Worm (Caenorhabditis elegans) whole organism, midembryonic: ENCODE measurements around the gene nhr-156.

ENCODE experiments used
- T22C8.4 ChIP-seq: fragments of 200-800 bp; sonication (Bioruptor generic); IDR thresholded peaks from 2 replicates; pipeline ENCODE4 v1.3.6; 2022; ENCODE audit warnings: missing genetic modification characterization, missing compliant biosample characterization
- cog-1 ChIP-seq: sonication (generic microtip); optimal IDR thresholded peaks from 2 replicates; lab custom pipeline; 2016; ENCODE audit warnings: missing genetic modification characterization, missing compliant biosample characterization
- flt-1 ChIP-seq: fragments of 200-800 bp; sonication (Bioruptor generic); IDR thresholded peaks from 2 replicates; pipeline ENCODE4 v1.3.6; 2022; ENCODE audit warnings: missing genetic modification characterization, missing compliant biosample characterization
- klf-2 ChIP-seq: fragments of 200-800 bp; sonication (Bioruptor generic); conservative IDR thresholded peaks from 2 replicates; pipeline ENCODE4 v1.3.6; 2022; ENCODE audit warnings: missing genetic modification reagents, missing genetic modification characterization, missing compliant biosample characterization
- med-1 ChIP-seq: sonication (generic microtip); optimal IDR thresholded peaks from 2 replicates; lab custom pipeline; 2017; ENCODE audit warnings: missing genetic modification characterization, mild to moderate bottlenecking, missing compliant biosample characterization, antibody characterized with exemption, missing genetic modification reagents; ENCODE audit not compliant: insufficient read depth
- ref-1 ChIP-seq: fragments of 200-800 bp; sonication (Bioruptor generic); conservative IDR thresholded peaks from 2 replicates; pipeline ENCODE4 v1.3.6; 2022; ENCODE audit warnings: missing genetic modification reagents, missing genetic modification characterization, missing compliant biosample characterization
- tab-1 ChIP-seq: fragments of 200-800 bp; sonication (Bioruptor generic); IDR thresholded peaks from 2 replicates; pipeline ENCODE4 v1.3.6; 2022; ENCODE audit warnings: missing genetic modification characterization, missing compliant biosample characterization
- ztf-23 ChIP-seq: fragments of 200-800 bp; sonication (Bioruptor generic); IDR thresholded peaks from 2 replicates; pipeline ENCODE4 v1.3.6; 2022; ENCODE audit warnings: missing genetic modification reagents, missing genetic modification characterization, missing compliant biosample characterization
- ztf-29 ChIP-seq: fragments of 200-800 bp; sonication (Bioruptor generic); IDR thresholded peaks from 2 replicates; pipeline ENCODE4 v1.3.6; 2022; ENCODE audit warnings: missing genetic modification reagents, missing genetic modification characterization, missing compliant biosample characterization

Gene nhr-156

DNA sequence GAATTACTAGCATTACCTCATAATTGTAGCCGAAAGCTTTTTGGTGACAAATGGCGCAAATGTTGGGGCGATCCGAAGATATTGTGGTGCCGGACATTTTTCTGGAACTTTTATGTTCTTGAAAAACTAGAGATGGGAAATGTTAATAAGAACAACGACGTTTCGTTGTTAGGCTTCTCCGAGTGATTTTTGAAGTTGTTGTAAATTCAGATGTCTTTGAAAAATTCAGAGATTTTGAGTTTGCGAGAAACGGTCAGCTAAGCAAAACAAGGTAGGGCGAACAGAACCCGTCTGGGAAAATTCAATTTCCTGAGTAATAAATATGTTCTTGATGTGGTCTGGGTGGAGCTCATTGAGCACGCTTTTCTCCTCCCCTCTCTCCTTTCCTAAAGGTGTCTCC is 19.8 kb upstream of the nhr-156 start, which contains the start of gene nhr-124:
nhr-124 (minus strand) TSS at position 101 of the 400 bp plus-strand sequence.
- no peak for TF ChIP-seq ztf-29 (GFP tag; lab: Robert Waterston, UW)
- no peak for TF ChIP-seq flt-1
- no peak for TF ChIP-seq ztf-23 (GFP tag; lab: Robert Waterston, UW)
- no peak for TF ChIP-seq cog-1 (tag; lab: Kevin White, UChicago)
- no peak for TF ChIP-seq T22C8.4 (GFP tag; lab: Robert Waterston, UW)
- no peak for TF ChIP-seq tab-1
- TF ChIP-seq ref-1 (GFP tag; lab: Robert Waterston, UW), result no peak
- no peak for TF ChIP-seq med-1 (GFP tag; lab: Kevin White, UChicago)
- no peak for TF ChIP-seq klf-2 (GFP tag; lab: Robert Waterston, UW)

DNA sequence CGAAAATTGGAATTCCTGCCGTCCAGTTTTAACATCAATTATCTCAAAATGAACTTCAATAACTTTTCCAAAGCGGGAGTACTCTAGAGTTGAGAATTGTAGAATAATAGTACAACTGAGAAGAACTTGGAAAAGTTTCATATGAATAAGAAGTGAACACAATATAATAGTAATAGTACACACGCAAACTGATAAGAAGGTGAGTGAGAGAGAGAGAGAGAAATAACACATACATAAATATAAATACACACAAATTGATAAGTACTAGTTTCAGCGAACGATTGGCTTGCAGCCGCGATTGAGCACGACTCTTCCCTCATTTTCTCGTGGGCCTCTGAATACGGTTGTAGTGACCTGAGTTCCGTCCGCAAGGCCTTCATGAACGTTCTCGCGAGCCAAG is 16.8 kb upstream of the nhr-156 start, which contains the start of gene C17E7.13:
C17E7.13 (minus strand) TSS at position 176 of the 400 bp plus-strand sequence.
- TF ChIP-seq ztf-23 (GFP tag; lab: Robert Waterston, UW), result no peak
- TF ChIP-seq ztf-29 (GFP tag; lab: Robert Waterston, UW), result no peak
- no peak for TF ChIP-seq cog-1 (tag; lab: Kevin White, UChicago)
- TF ChIP-seq tab-1, result no peak
- no peak for TF ChIP-seq klf-2 (GFP tag; lab: Robert Waterston, UW)
- no peak for TF ChIP-seq flt-1
- TF ChIP-seq ref-1 (GFP tag; lab: Robert Waterston, UW), result no peak
- TF ChIP-seq med-1 (GFP tag; lab: Kevin White, UChicago), result no peak
- TF ChIP-seq T22C8.4 (GFP tag; lab: Robert Waterston, UW), result no peak

DNA sequence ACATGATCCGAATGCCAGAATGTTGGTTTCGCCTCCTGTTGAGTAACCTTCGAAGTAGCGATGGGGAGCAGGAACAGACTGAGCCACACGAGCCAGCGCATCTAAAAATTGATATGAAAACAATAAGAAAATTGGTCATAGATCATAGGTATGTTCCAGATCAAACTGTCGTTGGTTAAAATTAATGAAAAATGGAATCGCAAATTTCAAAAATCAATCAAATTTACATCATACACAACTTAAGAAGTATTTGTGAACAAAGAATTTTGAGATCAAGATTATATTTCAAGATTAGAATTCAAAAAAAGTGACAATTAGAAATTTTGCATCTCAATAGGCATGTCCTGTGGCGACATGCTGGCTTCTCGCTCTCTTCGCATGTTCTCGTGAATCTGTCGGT is 15.1 kb upstream of the nhr-156 start, which contains the start of gene C17E7.9:
C17E7.9 (minus strand) TSS at position 101 of the 400 bp plus-strand sequence.
- TF ChIP-seq ztf-23 (GFP tag; lab: Robert Waterston, UW) (no peak), klf-2 (GFP tag; lab: Robert Waterston, UW) (no peak), flt-1 (no peak), med-1 (GFP tag; lab: Kevin White, UChicago) (no peak), cog-1 (tag; lab: Kevin White, UChicago) (no peak), T22C8.4 (GFP tag; lab: Robert Waterston, UW) (no peak), ztf-29 (GFP tag; lab: Robert Waterston, UW) (no peak)

DNA sequence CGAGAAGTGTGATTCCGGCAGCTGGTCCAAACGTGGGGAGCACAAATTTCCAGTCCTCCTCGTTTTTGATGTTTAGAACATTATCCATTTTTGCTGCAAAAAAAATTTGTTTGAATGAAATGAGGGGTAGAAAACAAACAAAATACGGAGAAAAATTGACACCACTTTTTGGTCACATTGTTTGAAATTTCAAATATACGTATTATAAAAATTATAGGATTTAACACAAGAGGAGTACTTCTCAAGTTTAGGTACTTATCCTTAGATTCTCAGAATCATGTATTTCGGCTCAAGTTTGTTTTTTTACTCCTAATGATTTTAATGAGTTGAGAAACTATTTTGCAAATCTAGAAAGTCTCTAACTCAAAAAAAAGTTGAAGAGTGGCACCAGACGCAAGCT is 14.0 kb upstream of the nhr-156 start, which contains the start of gene C17E7.12:
C17E7.12 (minus strand) TSS at position 101 of the 400 bp plus-strand sequence.
- no peak for TF ChIP-seq ztf-29 (GFP tag; lab: Robert Waterston, UW)
- no peak for TF ChIP-seq klf-2 (GFP tag; lab: Robert Waterston, UW)

DNA sequence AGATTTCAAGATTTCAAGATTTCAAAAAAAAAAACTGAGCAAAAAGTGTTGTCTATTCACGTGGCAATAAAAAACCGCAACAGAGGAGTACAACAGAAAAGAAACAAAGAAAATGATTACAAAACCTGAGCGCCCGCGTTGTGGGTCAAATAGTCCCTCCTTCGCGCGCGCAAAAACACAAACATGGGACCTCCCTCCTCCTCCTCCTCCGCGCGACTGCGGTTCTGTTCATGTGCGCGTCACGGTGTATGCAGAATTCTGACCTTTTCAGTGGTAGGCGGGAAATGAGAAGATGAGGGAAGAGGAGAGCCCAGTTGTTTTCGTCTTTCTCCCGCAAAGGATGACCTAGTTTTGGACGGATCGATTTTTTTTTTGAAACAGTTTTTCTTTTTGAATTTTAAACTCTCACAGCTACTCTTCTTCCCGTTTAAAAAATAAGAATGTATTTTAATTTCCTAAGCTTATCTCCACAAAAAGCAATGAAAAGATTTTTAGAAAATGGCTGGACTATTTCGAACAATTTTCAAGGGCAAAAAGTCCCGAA is 13.5 kb upstream of the nhr-156 start, which contains the start of gene C17E7.4:
C17E7.4 (plus strand) TSS at position 494 of the 544 bp plus-strand sequence.
- TF ChIP-seq flt-1, result no peak
- no peak for TF ChIP-seq ztf-23 (GFP tag; lab: Robert Waterston, UW)
- TF ChIP-seq klf-2 (GFP tag; lab: Robert Waterston, UW), result no peak
- no peak for TF ChIP-seq ztf-29 (GFP tag; lab: Robert Waterston, UW)
- no peak for TF ChIP-seq med-1 (GFP tag; lab: Kevin White, UChicago)
- no peak for TF ChIP-seq T22C8.4 (GFP tag; lab: Robert Waterston, UW)
- TF ChIP-seq tab-1, result no peak
- TF ChIP-seq cog-1 (tag; lab: Kevin White, UChicago), result no peak
- no peak for TF ChIP-seq ref-1 (GFP tag; lab: Robert Waterston, UW)

DNA sequence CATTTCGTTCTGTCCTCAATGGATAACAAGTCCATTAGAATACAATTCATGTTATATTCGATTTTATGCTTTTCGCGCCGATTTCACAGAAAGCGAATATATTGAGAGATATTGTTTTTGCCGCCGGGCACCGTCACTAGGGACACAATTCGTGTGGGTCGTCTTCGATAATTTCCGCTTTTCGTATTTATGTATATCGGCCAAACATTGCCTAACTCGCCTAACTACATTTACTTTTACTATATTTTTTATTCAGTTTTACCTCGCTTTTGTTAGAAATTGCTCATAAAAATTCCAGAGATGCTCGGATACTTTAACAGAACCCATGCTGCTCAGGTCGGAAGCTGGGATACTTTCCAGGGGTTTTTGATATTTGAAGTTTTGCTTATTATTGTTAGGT is 11.2 kb upstream of the nhr-156 start, which contains the start of gene sre-9:
sre-9 (plus strand) TSS at position 301 of the 400 bp plus-strand sequence.
- no peak for TF ChIP-seq ztf-23 (GFP tag; lab: Robert Waterston, UW)
- no peak for TF ChIP-seq T22C8.4 (GFP tag; lab: Robert Waterston, UW)
- no peak for TF ChIP-seq ztf-29 (GFP tag; lab: Robert Waterston, UW)
- TF ChIP-seq ref-1 (GFP tag; lab: Robert Waterston, UW), result no peak
- TF ChIP-seq flt-1, result no peak

DNA sequence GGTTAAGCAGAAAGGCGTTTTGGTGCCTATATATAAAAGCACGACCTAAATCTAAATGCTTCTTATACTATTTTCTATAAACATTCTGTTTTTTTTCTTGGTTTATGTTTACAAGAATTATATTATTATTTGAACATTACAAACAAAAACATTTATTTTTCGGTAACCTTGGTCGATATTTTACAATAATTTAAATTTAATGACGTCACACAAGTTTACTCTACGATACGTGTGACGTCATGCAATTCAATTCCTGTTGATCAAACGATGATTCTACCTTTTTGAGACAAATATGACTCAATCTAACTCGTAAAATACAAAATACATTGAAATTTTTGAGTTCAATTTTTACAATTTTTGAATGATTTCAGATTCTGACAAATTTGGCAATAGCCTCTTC is 9.9 kb upstream of the nhr-156 start:
- TF ChIP-seq ref-1 (GFP tag; lab: Robert Waterston, UW), result no peak

DNA sequence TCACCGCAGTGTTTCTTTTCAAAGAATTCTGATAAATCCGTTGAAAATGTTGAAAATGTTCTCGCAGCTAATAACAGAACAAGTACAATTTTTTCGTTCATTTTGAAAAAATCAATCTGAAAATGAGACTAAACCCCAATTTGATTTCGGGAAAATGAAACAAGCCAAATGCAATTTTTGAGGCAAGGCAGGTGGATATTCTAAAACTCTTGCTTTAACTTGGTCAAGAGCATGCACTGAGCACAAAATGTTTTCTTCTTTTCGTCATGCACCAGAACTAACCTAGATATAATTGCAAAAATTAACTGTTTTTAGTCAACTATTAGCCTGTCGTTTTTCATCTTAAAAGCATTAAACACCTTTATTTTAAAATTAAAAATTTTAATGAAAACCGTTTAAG is 5.8 kb upstream of the nhr-156 start, which contains the start of gene irld-22:
irld-22 (minus strand) TSS at position 101 of the 400 bp plus-strand sequence.
- no peak for TF ChIP-seq tab-1
- TF ChIP-seq klf-2 (GFP tag; lab: Robert Waterston, UW), result no peak
- no peak for TF ChIP-seq med-1 (GFP tag; lab: Kevin White, UChicago)
- TF ChIP-seq ref-1 (GFP tag; lab: Robert Waterston, UW), result no peak
- TF ChIP-seq ztf-23 (GFP tag; lab: Robert Waterston, UW), result no peak
- no peak for TF ChIP-seq T22C8.4 (GFP tag; lab: Robert Waterston, UW)
- TF ChIP-seq cog-1 (tag; lab: Kevin White, UChicago), result no peak
- TF ChIP-seq flt-1, result no peak
- no peak for TF ChIP-seq ztf-29 (GFP tag; lab: Robert Waterston, UW)

DNA sequence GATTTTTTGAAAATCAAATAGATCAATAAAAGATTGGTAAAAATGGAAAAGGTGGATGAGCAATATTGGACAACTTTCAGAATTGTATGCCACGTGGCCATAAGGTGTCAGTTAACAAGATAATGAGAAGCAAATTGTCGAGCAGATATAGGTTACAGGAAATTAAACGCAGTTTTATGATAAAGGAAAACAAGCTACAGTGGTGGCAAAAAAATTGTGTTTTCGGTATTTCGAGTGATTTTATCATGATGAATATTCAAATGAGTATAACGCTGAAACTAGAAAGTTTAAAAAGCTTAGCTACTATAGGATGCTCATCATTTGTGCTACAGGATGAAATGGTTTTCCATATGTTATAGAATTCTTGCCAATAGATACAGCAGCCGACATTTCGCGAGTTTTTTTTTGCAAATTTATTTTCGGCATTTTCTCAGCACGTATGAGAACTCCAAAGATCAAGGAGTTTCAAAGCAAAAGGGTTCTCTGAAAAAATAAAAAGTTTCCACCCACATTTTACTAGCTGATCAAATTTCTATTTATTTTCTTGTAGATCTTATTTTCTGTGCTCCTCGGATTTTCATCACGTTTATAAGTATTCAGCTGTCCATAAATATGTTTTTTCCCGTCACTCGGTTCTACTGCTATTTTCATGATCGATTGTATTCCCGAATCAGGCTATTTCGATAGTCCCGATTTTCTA is 3.3 kb upstream of the nhr-156 start, which contains the start of the genes str-229 and srh-190:
str-229 (minus strand) TSS at position 101 of the 700 bp plus-strand sequence.
srh-190 (plus strand) TSS at position 650 of the 700 bp plus-strand sequence.
- TF ChIP-seq cog-1 (tag; lab: Kevin White, UChicago), result no peak
- TF ChIP-seq ref-1 (GFP tag; lab: Robert Waterston, UW), result no peak
